Worm (Caenorhabditis elegans) whole organism, mixed stage, embryonic: ENCODE data around the gene F18A1.7.

Experiments
- ceh-39 ChIP-seq: fragments of 150-350 bp; optimal IDR thresholded peaks from 2 replicates; lab custom pipeline; 2014; ENCODE audit warnings: missing biosample characterization, missing genetic modification characterization
- elt-3 ChIP-seq: fragments of 150-350 bp; optimal IDR thresholded peaks from 2 replicates; lab custom pipeline; 2014; ENCODE audit warnings: missing biosample characterization, missing genetic modification characterization
- lin-13 ChIP-seq: fragments of 150-350 bp; optimal IDR thresholded peaks from 2 replicates; lab custom pipeline; 2014; ENCODE audit warnings: missing biosample characterization, missing genetic modification characterization
- mls-2 ChIP-seq: sonication (generic microtip); optimal IDR thresholded peaks from 2 replicates; lab custom pipeline; 2016; ENCODE audit warnings: mild to moderate bottlenecking, missing genetic modification characterization, moderate library complexity, missing compliant biosample characterization
- nhr-12 ChIP-seq: fragments of 150-350 bp; optimal IDR thresholded peaks from 2 replicates; lab custom pipeline; 2014; ENCODE audit warnings: missing biosample characterization, missing genetic modification characterization
- nhr-2 ChIP-seq: fragments of 150-350 bp; optimal IDR thresholded peaks from 2 replicates; lab custom pipeline; 2014; ENCODE audit warnings: missing biosample characterization, missing genetic modification characterization
- nhr-28 ChIP-seq: fragments of 150-350 bp; optimal IDR thresholded peaks from 2 replicates; lab custom pipeline; 2014; ENCODE audit warnings: missing biosample characterization, missing genetic modification characterization
- sptf-1 ChIP-seq: sonication (generic microtip); optimal IDR thresholded peaks from 2 replicates; lab custom pipeline; 2017; ENCODE audit warnings: mild to moderate bottlenecking, missing genetic modification characterization, moderate library complexity, missing compliant biosample characterization
- unc-62 ChIP-seq: fragments of 150-350 bp; optimal IDR thresholded peaks from 2 replicates; lab custom pipeline; 2014; ENCODE audit warnings: missing biosample characterization, missing genetic modification reagents, missing genetic modification characterization

- no peak for TF ChIP-seq lin-13 (tag; lab: Kevin White, UChicago)
- TF ChIP-seq elt-3 (tag; lab: Kevin White, UChicago) = no peak
- no peak for TF ChIP-seq nhr-28 (tag; lab: Kevin White, UChicago)
- no peak for TF ChIP-seq nhr-2 (tag; lab: Kevin White, UChicago)
- TF ChIP-seq sptf-1 = no peak
- TF ChIP-seq ceh-39 (tag; lab: Kevin White, UChicago) = no peak
- no peak for TF ChIP-seq nhr-12 (tag; lab: Kevin White, UChicago)
- no peak for TF ChIP-seq unc-62 (GFP tag; lab: Kevin White, UChicago)
- TF ChIP-seq mls-2 (tag; lab: Kevin White, UChicago) = no peak
Observed at ce11 chrII:7693929-7694328, 30.4 kb upstream of the F18A1.7 start, which contains the start of gene nhx-2.
